Worm (Caenorhabditis elegans): ENCODE data around the gene C16C8.7.

DNA sequence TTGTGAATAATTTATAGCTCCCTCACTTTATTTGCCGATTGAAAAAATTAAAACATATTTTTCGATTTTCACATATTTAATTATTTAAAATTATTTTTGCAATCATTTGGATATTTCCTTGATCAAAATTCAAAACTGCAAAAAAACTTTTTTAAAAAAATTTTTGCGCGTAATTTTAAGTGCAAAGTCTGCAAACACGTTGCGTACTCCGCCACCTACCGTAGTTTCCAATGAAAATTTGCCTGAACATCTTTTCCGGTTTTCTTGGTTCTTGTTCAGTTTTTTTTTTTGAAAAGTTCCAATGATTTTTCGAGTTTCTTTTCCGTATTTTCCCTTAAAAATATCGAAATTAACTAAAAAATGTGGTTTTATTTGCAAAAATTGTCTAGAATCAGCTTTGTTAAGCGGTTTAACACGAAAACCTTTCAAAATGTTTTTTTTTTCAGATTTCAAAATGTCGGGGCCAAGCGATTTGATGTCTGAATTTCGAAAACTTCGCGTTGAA is 11.1 kb downstream of the C16C8.7 start, which contains the start of gene C16C8.25:
- TF ChIP-seq nhr-28 (tag; optimal IDR thresholded peaks at IDR 0.05), result no peak
- no peak for TF ChIP-seq daf-12 (tag; optimal IDR thresholded peaks at IDR 0.05)
- TF ChIP-seq egl-27 (tag; optimal IDR thresholded peaks at IDR 0.05), result no peak
- TF ChIP-seq ztf-11 (tag; optimal IDR thresholded peaks at IDR 0.05), result no peak
- no peak for TF ChIP-seq unc-62 (GFP tag; optimal IDR thresholded peaks at IDR 0.05)
- no peak for TF ChIP-seq fos-1 (tag; optimal IDR thresholded peaks at IDR 0.05)
- TF ChIP-seq skn-1 (tag; optimal IDR thresholded peaks at IDR 0.05), result no peak
- no peak for TF ChIP-seq ceh-82 (tag; optimal IDR thresholded peaks at IDR 0.05)
- TF ChIP-seq lin-15B (tag; optimal IDR thresholded peaks at IDR 0.05), result no peak
- no peak for TF ChIP-seq ztf-4 (tag; optimal IDR thresholded peaks at IDR 0.05)
- TF ChIP-seq fkh-10 (GFP tag; optimal IDR thresholded peaks at IDR 0.05), result no peak
- TF ChIP-seq lin-39 (tag; optimal IDR thresholded peaks at IDR 0.05), result no peak
- TF ChIP-seq sea-2 (GFP tag; optimal IDR thresholded peaks at IDR 0.05), result no peak

All from whole organism, L3 larva.